Worm (Caenorhabditis elegans): ENCODE data around the gene klf-3.

Gene klf-3

DNA sequence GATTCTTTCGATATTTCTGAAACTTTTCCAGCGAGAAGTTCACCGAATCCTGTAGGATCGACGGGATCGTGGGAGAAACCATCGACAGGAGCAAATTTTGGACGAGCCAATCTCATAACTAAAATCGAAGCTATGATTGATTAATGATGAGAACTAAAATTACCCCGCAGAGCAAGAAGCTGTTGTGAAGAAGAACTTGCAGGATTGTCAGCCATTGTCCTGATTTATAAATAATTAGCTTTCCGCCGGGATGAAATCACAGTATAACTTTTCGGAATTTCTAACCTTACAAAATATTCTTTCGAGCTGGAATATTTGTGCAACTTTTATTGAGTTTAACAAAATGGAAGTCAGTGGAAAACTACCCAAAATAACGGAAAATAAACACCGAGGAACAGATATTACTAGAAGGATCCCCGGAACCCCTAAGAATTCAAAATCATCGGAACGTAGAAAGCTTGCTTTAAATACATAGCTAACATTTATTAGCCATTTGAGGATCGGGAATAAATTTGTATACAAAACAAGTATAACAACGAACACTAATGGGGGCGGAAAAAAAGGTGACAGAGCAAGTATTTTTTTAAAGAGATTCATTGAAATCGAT, 29.3 kb upstream of the klf-3 start, which contains the start of gene C56C10.7:
Gene C56C10.7 (minus strand): TSS at position 312 of the 607 bp plus-strand sequence.
- no peak for TF ChIP-seq F22D6.2 (tag; optimal IDR thresholded peaks at IDR 0.05)
- no peak for TF ChIP-seq egl-18 (GFP tag; IDR thresholded peaks at IDR 0.05)
- TF ChIP-seq snpc-4 (GFP tag; optimal IDR thresholded peaks at IDR 0.05): peak; percentile 44
- peak in 2 of 4 experiments; percentile 30 to 61 for TF ChIP-seq snpc-4 (tag; optimal IDR thresholded peaks at IDR 0.05)
- TF ChIP-seq B0019.2 (GFP tag; conservative IDR thresholded peaks at IDR 0.05): 0 out of 2 replicates have a peak, but pooled peaks have one; percentile 4
- peak; percentile 69; the same call in 1 of the 2 replicates for TF ChIP-seq nfyb-1 (GFP tag; IDR thresholded peaks at IDR 0.05)
- no peak for TF ChIP-seq C06A6.2 (GFP tag; conservative IDR thresholded peaks at IDR 0.05)
- TF ChIP-seq ztf-6 (GFP tag; IDR thresholded peaks at IDR 0.05): no peak
- peak; percentile 67 for TF ChIP-seq snpc-1.3 (tag; optimal IDR thresholded peaks at IDR 0.05; ENCODE audit: insufficient read depth)
- TF ChIP-seq ceh-91 (GFP tag; IDR thresholded peaks at IDR 0.05): no peak
- TF ChIP-seq ztf-18 (tag; optimal IDR thresholded peaks at IDR 0.05): peak; percentile 24
- no peak for TF ChIP-seq F23B12.7 (tag; optimal IDR thresholded peaks at IDR 0.05; ENCODE audit: insufficient read depth)
- no peak for TF ChIP-seq attf-3 (GFP tag; conservative IDR thresholded peaks at IDR 0.05)
- no peak for TF ChIP-seq nhr-80 (tag; optimal IDR thresholded peaks at IDR 0.05)
- TF ChIP-seq F33H1.4 (GFP tag; IDR thresholded peaks at IDR 0.05): peak; percentile 30; the same call in 1 of the 2 replicates
- TF ChIP-seq mxl-1 (tag; optimal IDR thresholded peaks at IDR 0.05): peak; percentile 10
- peak; percentile 17 for TF ChIP-seq lsl-1 (GFP tag; optimal IDR thresholded peaks at IDR 0.05)
- TF ChIP-seq pha-4 (tag; optimal IDR thresholded peaks at IDR 0.05): no peak
- TF ChIP-seq hrde-1 (tag; optimal IDR thresholded peaks at IDR 0.05; ENCODE audit: borderline replicate concordance): peak; percentile 62
- TF ChIP-seq rpc-1 (optimal IDR thresholded peaks at IDR 0.05): no peak
- no peak for TF ChIP-seq rpc-1 (tag; optimal IDR thresholded peaks at IDR 0.05)
- TF ChIP-seq F37B4.10 (GFP tag; IDR thresholded peaks at IDR 0.05): no peak
- TF ChIP-seq madf-6 (GFP tag; IDR thresholded peaks at IDR 0.05): peak; percentile 89
- TF ChIP-seq nhr-90 (tag; optimal IDR thresholded peaks at IDR 0.05): no peak
- peak; percentile 91 for TF ChIP-seq F39B2.1 (GFP tag; IDR thresholded peaks at IDR 0.05)
- TF ChIP-seq ccch-3 (GFP tag; optimal IDR thresholded peaks at IDR 0.05): no peak
- peak; percentile 49 for TF ChIP-seq nhr-27 (tag; optimal IDR thresholded peaks at IDR 0.05)
- no peak for TF ChIP-seq tbx-9 (tag; optimal IDR thresholded peaks at IDR 0.05; ENCODE audit: borderline replicate concordance)
- peak; percentile 56 for TF ChIP-seq F49E8.2 (tag; optimal IDR thresholded peaks at IDR 0.05; ENCODE audit: insufficient read depth)
- TF ChIP-seq attf-5 (GFP tag; optimal IDR thresholded peaks at IDR 0.05): no peak
- TF ChIP-seq repo-1 (tag; optimal IDR thresholded peaks at IDR 0.05): peak; percentile 84
- peak; percentile 55 for TF ChIP-seq atf-7 (tag; optimal IDR thresholded peaks at IDR 0.05)
- TF ChIP-seq F57A8.1 (GFP tag; optimal IDR thresholded peaks at IDR 0.05): no peak
- no peak for TF ChIP-seq T07F8.4 (tag; optimal IDR thresholded peaks at IDR 0.05)
- peak; percentile 68 for TF ChIP-seq rcor-1 (GFP tag; IDR thresholded peaks at IDR 0.05)
- peak; percentile 63 for TF ChIP-seq tbp1 (GFP tag; optimal IDR thresholded peaks at IDR 0.05)
- no peak for TF ChIP-seq hlh-26 (GFP tag; conservative IDR thresholded peaks at IDR 0.05)
- peak; percentile 79 for TF ChIP-seq lin-54 (GFP tag; optimal IDR thresholded peaks at IDR 0.05)
- TF ChIP-seq zfh-2 (GFP tag; conservative IDR thresholded peaks at IDR 0.05): no peak
- no peak for TF ChIP-seq ZK185.1 (tag; optimal IDR thresholded peaks at IDR 0.05; ENCODE audit: poor library complexity, severe bottlenecking)
- no peak for TF ChIP-seq sdz-38 (tag; optimal IDR thresholded peaks at IDR 0.05)
- peak; percentile 68; the same call in 1 of the 2 replicates for TF ChIP-seq bed-1 (GFP tag; IDR thresholded peaks at IDR 0.05)
- TF ChIP-seq ceh-27 (GFP tag; optimal IDR thresholded peaks at IDR 0.05): no peak
- peak; percentile 76 for TF ChIP-seq athp-1 (tag; optimal IDR thresholded peaks at IDR 0.05)
- TF ChIP-seq nhr-179 (tag; optimal IDR thresholded peaks at IDR 0.05): no peak
- TF ChIP-seq Y67H2A.10 (GFP tag; conservative IDR thresholded peaks at IDR 0.05): no peak
- TF ChIP-seq ceh-58 (GFP tag; IDR thresholded peaks at IDR 0.05): peak; percentile 76; the same call in 1 of the 2 replicates
- no peak for TF ChIP-seq bed-2 (GFP tag; IDR thresholded peaks at IDR 0.05)

All from whole organism, young adult.